Worm (Caenorhabditis elegans) whole organism, L4/young adult: ENCODE data around the gene plk-3.

Experiments used
- W03F9.2 ChIP-seq: fragments of 150-350 bp; optimal IDR thresholded peaks from 2 replicates; lab custom pipeline; 2014; ENCODE audit warnings: missing biosample characterization, missing genetic modification characterization
- him-1 ChIP-seq: sonication (generic microtip); optimal IDR thresholded peaks from 2 replicates; lab custom pipeline; 2016; ENCODE audit warnings: missing genotype, missing genetic modification reagents, missing genetic modification characterization, missing compliant biosample characterization

ce11 chrIV:7520841-7521240 lies 47.8 kb upstream of the plk-3 start:
- TF ChIP-seq W03F9.2 = no peak
- TF ChIP-seq him-1 (tag; lab: Kevin White, UChicago) = no peak
